Fruit fly (Drosophila melanogaster) whole organism, larva: ENCODE measurements around the gene CG10183.

ENCODE experiments used
- noc ChIP-seq: fragments of 200-800 bp; sonication (Bioruptor generic); optimal IDR thresholded peaks from 3 replicates; lab custom pipeline; 2019; ENCODE audit warnings: missing biosample characterization, mild to moderate bottlenecking, missing genetic modification characterization, moderate library complexity

CG10183 gene

DNA sequence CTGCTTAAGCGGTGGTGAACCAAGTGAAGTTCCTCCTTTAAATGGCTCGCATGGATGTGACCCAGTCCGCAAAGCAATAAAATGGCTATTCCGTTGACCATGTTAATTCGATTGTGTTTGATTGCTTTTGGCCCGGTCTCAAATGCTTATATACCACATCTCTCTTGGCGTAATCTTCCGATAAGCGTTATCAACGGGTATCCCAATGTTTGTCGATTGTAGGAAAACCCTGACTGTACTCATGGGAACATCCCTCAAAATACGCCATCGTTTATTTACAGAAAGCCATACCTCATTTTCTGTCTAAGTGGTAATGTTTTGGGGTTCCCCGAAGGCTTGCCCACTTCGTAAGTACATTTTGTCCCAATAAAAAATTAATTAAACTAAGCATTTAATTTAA lies at the start of gene CG10183:
TSS of gene CG10183 (minus strand) at position 101 of the 400 bp plus-strand sequence.
- TF ChIP-seq noc (tag; lab: Kevin White, UChicago) = no peak

DNA sequence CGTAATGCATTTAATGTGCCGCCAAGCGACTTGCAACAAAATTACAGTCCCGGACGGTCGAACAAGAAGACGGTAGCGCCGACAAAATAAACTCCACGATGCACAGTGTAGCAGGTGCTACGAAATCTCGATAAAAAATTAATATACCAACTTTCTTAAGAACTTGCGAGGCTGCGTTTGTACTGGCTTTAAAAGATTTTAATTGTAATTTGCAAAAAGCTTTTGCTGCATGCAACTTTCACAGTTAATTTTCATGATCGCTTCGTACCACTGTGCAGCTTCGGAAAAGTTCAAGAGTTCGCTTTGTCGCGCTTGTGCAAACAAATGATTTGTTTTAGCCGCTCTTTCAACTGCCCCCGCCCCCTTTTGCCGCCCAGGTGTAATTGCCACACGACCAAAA lies 47.3 kb upstream of the CG10183 start:
- no peak for TF ChIP-seq noc (tag; lab: Kevin White, UChicago)

DNA sequence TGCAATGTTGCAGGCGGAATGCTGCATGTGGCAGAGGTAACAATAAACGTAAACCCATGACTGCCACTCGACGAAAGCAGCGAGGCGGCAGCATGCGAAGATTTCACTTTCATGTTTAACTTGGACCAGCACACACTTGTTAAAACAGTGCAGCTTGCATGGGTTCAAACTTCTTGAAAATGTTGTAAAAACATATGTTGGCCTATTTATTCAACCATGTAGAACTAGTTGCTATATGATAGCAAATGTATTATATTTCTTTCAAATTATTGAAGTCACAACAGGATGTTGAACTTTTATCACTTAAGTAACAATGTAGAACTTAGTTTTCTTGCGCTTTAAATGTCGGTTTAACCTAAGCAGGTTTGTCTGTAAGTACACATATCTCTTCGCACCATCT lies 44.0 kb upstream of the CG10183 start:
- TF ChIP-seq noc (tag; lab: Kevin White, UChicago) = no peak

DNA sequence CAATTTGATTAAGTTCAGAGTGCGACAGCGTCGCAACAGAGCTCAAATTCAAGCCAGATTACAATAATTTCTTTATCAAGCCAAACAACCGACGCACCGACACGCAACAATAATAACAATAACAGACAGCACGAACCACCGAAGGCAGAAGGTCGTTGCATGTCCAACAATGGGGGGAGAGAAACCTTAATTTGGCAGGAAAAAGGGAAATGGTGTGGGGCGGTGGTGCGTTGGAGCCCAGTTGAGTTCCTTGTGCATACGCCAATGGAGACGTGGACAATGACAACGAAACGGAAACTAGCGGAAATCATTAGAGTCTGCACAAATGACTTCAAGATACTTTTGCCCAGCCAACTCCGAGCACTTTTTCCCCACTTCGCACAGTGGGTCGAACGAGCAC lies 40.7 kb upstream of the CG10183 start:
- no peak for TF ChIP-seq noc (tag; lab: Kevin White, UChicago)

DNA sequence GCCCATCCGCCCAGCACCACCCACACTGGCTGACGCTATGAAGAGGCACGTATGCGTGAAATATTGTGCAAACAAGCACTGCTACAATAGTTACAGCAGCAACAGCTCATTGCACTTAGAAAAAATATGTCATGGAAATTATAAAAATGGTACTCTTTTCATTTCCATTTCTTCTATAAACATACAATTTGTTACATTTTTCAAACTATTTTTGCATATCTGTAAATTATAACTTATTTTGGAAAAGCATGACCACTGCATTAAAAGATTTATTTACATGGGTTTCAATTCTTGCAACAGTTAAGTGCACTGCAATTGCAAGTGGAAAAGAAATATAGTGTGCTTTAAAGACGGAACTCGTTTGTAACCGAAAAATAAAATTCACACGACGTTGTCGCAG lies 39.5 kb upstream of the CG10183 start:
- TF ChIP-seq noc (tag; lab: Kevin White, UChicago) = no peak

DNA sequence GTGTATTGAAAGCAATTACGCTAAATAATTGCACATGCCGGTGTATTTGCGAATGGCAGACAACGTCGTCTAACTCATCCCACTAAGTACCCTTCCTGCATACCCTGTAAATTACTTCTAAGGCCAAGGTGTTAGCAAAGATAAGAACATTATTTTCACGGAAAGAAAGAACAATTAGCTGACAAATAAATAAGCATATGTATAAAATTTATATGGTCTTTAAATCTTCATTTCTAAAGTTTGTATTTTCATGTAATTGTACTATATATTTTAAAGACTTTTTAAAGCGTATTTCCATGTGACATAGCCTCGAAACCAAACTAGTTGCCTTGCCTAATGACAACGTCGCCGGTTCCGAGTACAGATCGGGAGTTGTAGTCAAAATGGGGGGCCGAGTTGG lies 38.4 kb upstream of the CG10183 start:
- no peak for TF ChIP-seq noc (tag; lab: Kevin White, UChicago)

DNA sequence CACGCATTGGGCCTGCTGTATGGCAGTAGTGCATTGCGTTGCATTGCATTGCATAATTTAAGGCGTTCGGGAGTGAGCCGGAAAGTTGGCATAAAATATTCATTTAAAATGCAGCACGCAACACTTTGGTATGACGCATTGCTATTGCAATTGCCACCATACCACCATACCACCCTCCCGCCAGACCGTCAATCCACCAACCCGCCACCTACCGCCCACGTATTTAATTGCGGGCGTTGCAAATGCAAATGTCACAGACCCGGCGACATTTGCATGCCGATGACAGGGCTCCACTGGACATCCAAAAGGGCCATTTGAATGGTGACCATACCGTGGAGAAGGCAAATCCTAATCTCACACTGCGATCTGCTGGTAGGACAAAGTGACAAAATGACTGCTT lies 36.0 kb upstream of the CG10183 start:
- TF ChIP-seq noc (tag; lab: Kevin White, UChicago) = no peak

DNA sequence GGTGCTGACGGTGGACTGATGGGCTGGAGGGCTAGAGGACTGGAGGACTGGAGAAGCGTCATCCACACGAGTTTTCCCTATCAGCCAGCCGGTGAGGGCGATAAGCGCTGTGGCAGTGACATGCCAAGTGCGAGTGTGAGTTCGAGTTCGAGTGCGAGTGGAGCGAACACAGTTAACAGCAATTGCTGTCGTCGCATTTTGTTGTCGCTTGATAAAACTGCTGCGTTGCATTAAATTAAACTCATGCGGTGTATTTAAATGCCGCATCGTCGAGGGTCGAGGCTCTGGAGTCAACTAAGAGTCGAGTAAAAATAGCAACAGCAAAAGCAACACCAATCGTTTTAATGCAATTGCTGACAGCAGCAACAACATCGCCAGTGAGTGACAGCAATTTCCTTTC lies 30.7 kb upstream of the CG10183 start:
- no peak for TF ChIP-seq noc (tag; lab: Kevin White, UChicago)

DNA sequence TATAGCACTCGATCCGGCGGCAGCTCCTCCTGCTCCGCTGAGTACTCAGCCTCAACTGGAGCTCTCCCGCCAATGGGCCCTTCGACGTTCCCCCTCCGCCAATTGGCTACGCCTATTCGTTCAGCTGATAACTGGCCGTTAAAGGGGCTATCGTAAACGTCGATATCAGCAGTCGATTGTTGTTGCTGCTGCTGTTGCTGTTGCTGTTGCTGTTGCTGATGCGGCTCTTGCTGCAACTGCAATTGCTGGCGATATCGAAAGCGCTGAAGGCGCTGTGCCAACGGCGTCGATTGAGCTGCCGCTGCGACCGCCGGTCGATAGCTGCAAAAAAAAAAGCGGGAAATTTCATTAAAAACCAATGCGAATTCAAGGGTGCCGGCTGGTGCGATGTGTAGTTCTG lies 28.3 kb upstream of the CG10183 start:
- TF ChIP-seq noc (tag; lab: Kevin White, UChicago) = no peak

DNA sequence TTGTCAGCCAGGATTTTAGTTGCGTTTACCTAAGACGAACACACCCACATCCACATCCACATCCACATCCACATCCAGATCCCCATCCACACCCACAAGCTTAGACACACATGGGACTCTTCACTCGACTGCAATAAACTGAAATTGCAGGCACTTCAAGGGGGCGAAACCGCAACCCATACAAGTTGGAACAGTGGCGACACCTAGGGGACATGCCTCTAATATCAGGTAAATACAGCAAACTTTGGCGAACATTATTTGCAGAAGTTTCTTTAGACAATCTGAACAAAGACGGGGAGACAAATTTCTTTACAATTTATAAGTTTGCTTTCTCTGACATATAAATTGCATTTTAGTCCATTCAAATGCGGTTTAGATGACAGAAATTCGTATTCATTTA lies 24.1 kb upstream of the CG10183 start:
- no peak for TF ChIP-seq noc (tag; lab: Kevin White, UChicago)

DNA sequence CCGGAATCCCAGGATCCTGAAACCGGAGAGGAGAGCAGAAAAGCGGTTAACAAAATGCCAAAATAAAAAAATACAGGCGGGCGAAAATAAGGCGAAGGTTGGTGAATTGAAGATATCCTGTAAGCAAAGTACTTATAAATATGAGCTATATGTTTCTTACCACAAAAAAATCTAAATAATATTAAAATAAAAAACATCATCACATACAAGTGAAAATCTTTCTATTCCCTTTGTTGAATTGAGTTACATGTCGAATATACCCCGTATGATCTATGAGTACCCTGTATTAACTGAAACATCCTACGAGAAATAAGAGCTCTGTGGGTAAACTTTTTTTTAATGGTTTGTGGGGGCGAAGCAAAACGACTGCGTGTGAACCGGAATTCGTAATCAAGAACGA lies 13.3 kb upstream of the CG10183 start:
- TF ChIP-seq noc (tag; lab: Kevin White, UChicago) = no peak

DNA sequence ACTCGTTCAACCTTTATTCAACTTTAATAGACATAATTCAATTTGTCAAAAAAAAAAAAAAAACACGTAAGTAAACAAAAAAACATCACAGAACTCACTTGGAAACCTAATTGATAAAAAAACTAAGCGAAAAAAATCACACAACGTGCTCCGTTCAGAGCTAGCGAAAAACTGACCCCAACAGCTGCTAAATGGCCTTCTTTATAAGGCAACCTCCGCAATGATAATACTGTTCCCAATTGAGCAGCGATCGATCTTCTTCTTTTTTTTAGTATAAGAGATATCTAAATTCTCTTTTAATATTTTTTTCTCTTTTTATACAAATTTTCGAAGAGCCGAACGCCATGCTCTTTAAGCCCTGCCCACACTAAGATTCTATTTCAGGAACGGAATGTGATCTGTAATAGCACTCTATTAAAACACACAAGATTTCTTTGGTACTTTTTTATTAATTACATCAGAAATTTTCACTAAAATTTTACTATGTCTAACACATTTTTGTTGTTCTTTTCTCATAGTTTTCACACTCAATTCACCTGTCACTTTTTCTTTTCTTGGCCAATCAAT lies 6.6 kb upstream of the CG10183 start, which contains the start of gene CG10184:
TSS of gene CG10184 (minus strand) at position 181 of the 567 bp plus-strand sequence.
- TF ChIP-seq noc (tag; lab: Kevin White, UChicago) = no peak

DNA sequence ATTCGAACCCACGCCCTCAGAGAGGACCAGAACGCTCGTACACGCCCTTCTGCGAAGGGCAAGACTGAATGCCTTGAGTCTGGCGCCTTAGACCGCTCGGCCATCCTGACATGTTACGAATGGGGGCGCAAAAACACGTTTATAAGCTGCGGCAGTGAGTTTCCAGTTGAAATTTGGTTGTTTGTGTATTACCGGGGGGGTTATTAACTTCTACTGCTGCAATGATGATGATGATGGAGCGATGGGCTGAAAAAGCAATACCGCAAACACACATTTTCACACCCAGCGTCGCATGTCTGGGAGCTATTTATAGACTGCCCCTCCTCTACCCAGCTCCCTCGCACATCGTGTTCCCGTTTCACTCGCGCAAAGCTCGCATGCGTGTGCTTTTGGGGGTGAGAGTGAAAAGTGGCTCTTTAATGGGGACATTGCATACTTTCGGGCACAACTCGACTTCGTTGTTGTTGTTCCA lies 2.5 kb upstream of the CG10183 start:
- no peak for TF ChIP-seq noc (tag; lab: Kevin White, UChicago)

DNA sequence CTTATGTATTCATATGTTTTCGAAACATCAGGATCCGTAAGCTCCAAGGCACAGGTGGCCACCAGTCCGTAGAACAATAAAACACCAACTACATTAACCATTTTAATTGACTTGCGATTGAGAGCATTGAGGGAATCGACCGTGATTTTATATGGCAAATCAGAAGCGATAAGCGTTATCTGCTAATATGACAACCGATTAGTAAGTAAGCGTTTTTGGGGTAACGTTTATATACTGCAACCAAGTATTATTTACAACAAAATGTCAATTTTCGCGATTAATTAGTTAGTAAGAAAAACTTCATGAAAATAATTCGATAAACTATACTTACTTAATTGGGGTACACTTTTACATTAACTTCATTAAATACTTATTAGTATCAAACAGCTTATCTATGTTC lies 2.7 kb downstream of the CG10183 start, which contains the start of gene CG16723:
TSS of gene CG16723 (minus strand) at position 101 of the 400 bp plus-strand sequence.
- TF ChIP-seq noc (tag; lab: Kevin White, UChicago) = no peak

DNA sequence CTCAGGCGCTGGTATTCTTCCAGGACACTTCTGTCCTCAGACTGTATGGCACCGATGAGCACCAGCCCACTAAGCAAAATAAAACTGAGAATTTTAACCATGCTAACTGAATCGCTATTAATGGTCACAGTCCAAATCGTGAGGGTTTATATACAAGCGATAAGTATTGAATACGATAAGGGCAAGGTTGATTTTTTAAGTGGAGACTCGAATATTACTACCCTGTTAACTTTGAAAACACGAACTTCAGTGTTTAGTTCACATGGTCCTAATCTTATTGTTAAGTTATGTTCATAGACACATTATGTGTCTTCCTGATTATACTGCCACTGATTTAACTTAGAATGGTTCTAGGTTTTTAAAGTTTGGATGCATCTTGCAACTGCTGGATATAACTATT lies 6.2 kb downstream of the CG10183 start, which contains the start of gene CG33337:
TSS of gene CG33337 (minus strand) at position 101 of the 400 bp plus-strand sequence.
- TF ChIP-seq noc (tag; lab: Kevin White, UChicago) = no peak

DNA sequence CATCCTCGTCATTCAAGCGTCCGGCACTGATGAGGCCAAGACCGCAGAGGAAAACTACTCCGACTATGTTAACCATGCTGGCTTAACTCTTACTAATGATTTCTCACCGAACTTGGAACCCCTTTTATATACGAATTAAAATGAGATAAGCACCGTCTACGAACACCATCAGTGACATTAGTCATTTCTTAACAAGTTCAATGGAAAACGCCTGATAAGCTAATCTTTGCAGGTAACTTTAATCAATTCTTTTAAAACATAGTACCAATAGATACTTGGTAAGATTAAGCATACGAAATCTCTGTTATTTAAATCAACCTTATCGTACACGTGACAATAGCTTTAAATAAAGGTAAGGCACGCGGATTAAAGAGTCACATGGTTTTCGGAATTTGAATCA lies 9.1 kb downstream of the CG10183 start, which contains the start of gene CG10182:
TSS of gene CG10182 (minus strand) at position 101 of the 400 bp plus-strand sequence.
- no peak for TF ChIP-seq noc (tag; lab: Kevin White, UChicago)

DNA sequence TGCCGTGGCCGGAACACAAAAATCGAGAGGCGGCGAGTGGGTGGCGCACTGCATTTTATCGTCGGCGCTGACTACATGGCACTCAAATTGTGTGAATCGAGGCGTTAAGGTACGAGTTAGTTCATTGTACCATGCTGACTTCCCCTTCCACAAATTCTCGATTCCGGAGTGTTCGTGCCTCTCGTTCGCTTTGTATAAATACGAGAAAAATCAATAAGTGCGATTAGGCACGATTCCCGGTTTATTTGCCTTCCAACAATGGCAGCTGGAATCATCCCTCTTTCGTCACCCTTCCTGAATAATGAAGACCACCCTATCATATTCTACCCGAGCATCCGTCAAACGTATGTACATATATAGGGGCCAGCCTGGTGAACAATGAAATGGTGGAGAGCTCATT lies 22.2 kb downstream of the CG10183 start:
- no peak for TF ChIP-seq noc (tag; lab: Kevin White, UChicago)
